Worm (Caenorhabditis elegans) whole organism, L2 larva: ENCODE data around the gene egl-5.

Experiments
- egl-27 ChIP-seq: sonication (generic microtip); optimal IDR thresholded peaks from 3 replicates; lab custom pipeline; 2017; ENCODE audit warnings: missing biosample characterization, missing genetic modification reagents, missing genetic modification characterization
- lin-13 ChIP-seq: fragments of 150-350 bp; optimal IDR thresholded peaks from 2 replicates; lab custom pipeline; 2014; ENCODE audit warnings: missing biosample characterization, missing genetic modification reagents, missing genetic modification characterization
- lsy-2 ChIP-seq, 2 experiments: fragments of 150-350 bp in 1 of 2; sonication (generic microtip) in 1 of 2; optimal IDR thresholded peaks; 2 replicates each; lab custom pipeline; 2014 to 2017; ENCODE audit warnings: missing biosample characterization in 2 of 2, missing genetic modification characterization in 2 of 2
- nhr-12 ChIP-seq: fragments of 150-350 bp; optimal IDR thresholded peaks from 2 replicates; lab custom pipeline; 2014; ENCODE audit warnings: missing biosample characterization, missing genetic modification characterization
- nhr-25 ChIP-seq: fragments of 150-350 bp; sonication (generic microtip); optimal IDR thresholded peaks from 3 replicates; lab custom pipeline; 2014; ENCODE audit warnings: missing biosample characterization, missing genetic modification characterization
- sem-4 ChIP-seq: fragments of 150-350 bp; optimal IDR thresholded peaks from 2 replicates; lab custom pipeline; 2014; ENCODE audit warnings: missing biosample characterization, missing genetic modification reagents, missing genetic modification characterization

- TF ChIP-seq egl-27 (tag; lab: Kevin White, UChicago) (no peak), lin-13 (GFP tag; lab: Kevin White, UChicago) (no peak), sem-4 (tag; lab: Kevin White, UChicago) (no peak), lsy-2 (tag; optimal IDR thresholded peaks at IDR 0.05; lab: Kevin White, UChicago) (no peak), nhr-12 (tag; lab: Kevin White, UChicago) (no peak), nhr-25 (tag; lab: Kevin White, UChicago) (no peak)
These were observed 5.1 kb upstream of the egl-5 start for ce11 chrIII:7809033-7809432.
